Worm (Caenorhabditis elegans): ENCODE measurements around the gene math-48.

math-48 gene

ce11 chrII:1897936-1898335 is 48.4 kb downstream of the math-48 start, which contains the start of gene C46F9.6:
Gene C46F9.6 (plus strand): TSS chrII:1898236.
- TF ChIP-seq nhr-76 (tag; optimal IDR thresholded peaks at IDR 0.05) (no peak), unc-62 (GFP tag; optimal IDR thresholded peaks at IDR 0.05) (no peak), flh-1 (GFP tag; optimal IDR thresholded peaks at IDR 0.05) (no peak), pha-4 (tag; optimal IDR thresholded peaks at IDR 0.05) (no peak), ceh-43 (GFP tag; optimal IDR thresholded peaks at IDR 0.05) (no peak), blmp-1 (tag; optimal IDR thresholded peaks at IDR 0.05) (no peak), zip-8 (tag; optimal IDR thresholded peaks at IDR 0.05) (no peak), ham-2 (GFP tag; optimal IDR thresholded peaks at IDR 0.05) (no peak), nhr-28 (tag; optimal IDR thresholded peaks at IDR 0.05) (no peak), ces-1 (GFP tag; optimal IDR thresholded peaks at IDR 0.05) (no peak)

- TF ChIP-seq cnd-1 (tag; optimal IDR thresholded peaks at IDR 0.05), result no peak
- no peak for TF ChIP-seq nhr-2 (tag; optimal IDR thresholded peaks at IDR 0.05)
- TF ChIP-seq ceh-39 (tag; optimal IDR thresholded peaks at IDR 0.05), result no peak
- no peak for TF ChIP-seq sem-2 (GFP tag; optimal IDR thresholded peaks at IDR 0.05)
- TF ChIP-seq hlh-1 (tag; optimal IDR thresholded peaks at IDR 0.05), result no peak
- no peak for TF ChIP-seq ham-2 (GFP tag; optimal IDR thresholded peaks at IDR 0.05)
- no peak for TF ChIP-seq ces-1 (GFP tag; optimal IDR thresholded peaks at IDR 0.05)
- no peak for TF ChIP-seq ztf-11 (tag; optimal IDR thresholded peaks at IDR 0.05)
- no peak for TF ChIP-seq ceh-83 (GFP tag; optimal IDR thresholded peaks at IDR 0.05)
- TF ChIP-seq mls-2 (tag; optimal IDR thresholded peaks at IDR 0.05), result no peak
- no peak for TF ChIP-seq bed-3 (GFP tag; optimal IDR thresholded peaks at IDR 0.05)
These were observed 50.6 kb downstream of the math-48 start, which contains the start of gene math-25 for ce11 chrII:1895762-1896161. Gene math-25 (plus strand): TSS chrII:1896062.
